Fruit fly (Drosophila melanogaster) whole organism, embryonic: ENCODE results near the gene CG31609.

ENCODE experiments used
- CG10147 ChIP-seq: fragments of 200-800 bp; sonication (Bioruptor generic); optimal IDR thresholded peaks from 2 replicates; lab custom pipeline; 2019; ENCODE audit warnings: missing biosample characterization, mild to moderate bottlenecking, missing genetic modification characterization, moderate library complexity
- CG10209 ChIP-seq: fragments of 200-800 bp; sonication (Bioruptor generic); optimal IDR thresholded peaks from 3 replicates; lab custom pipeline; 2017; ENCODE audit warnings: missing biosample characterization, mild to moderate bottlenecking, missing genetic modification characterization, missing genetic modification reagents
- CG10565 ChIP-seq: fragments of 200-800 bp; sonication (Bioruptor generic); optimal IDR thresholded peaks from 3 replicates; lab custom pipeline; 2016; ENCODE audit warnings: missing biosample characterization, mild to moderate bottlenecking, missing genetic modification characterization
- CG10959 ChIP-seq: fragments of 200-800 bp; sonication (Bioruptor generic); IDR thresholded peaks from 2 replicates; pipeline ENCODE4 v1.3.6; 2022; ENCODE audit warnings: missing biosample characterization, missing genetic modification characterization
- CG11723 ChIP-seq: fragments of 200-800 bp; sonication (Bioruptor generic); optimal IDR thresholded peaks from 2 replicates; lab custom pipeline; 2017; ENCODE audit warnings: missing biosample characterization, mild to moderate bottlenecking, missing genetic modification characterization
- CG14441 ChIP-seq: fragments of 200-800 bp; sonication (Bioruptor generic); IDR thresholded peaks from 2 replicates; pipeline ENCODE4 v1.3.6; 2022; ENCODE audit warnings: missing biosample characterization, missing genetic modification characterization
- CG15514 ChIP-seq: fragments of 200-800 bp; sonication (Bioruptor generic); optimal IDR thresholded peaks from 3 replicates; lab custom pipeline; 2017; ENCODE audit warnings: missing biosample characterization, missing genetic modification characterization, mild to moderate bottlenecking, moderate library complexity, missing genetic modification reagents
- CG17912 ChIP-seq: fragments of 200-800 bp; sonication (Bioruptor generic); optimal IDR thresholded peaks from 2 replicates; lab custom pipeline; 2018; ENCODE audit warnings: missing biosample characterization, mild to moderate bottlenecking, missing genetic modification characterization
- CG18476 ChIP-seq: fragments of 200-800 bp; sonication (Bioruptor generic); optimal IDR thresholded peaks from 2 replicates; lab custom pipeline; 2016; ENCODE audit warnings: missing biosample characterization, mild to moderate bottlenecking, missing genetic modification characterization
- CG2199 ChIP-seq: fragments of 200-800 bp; sonication (Bioruptor generic); IDR thresholded peaks from 3 replicates; pipeline ENCODE4 v1.3.6; 2022; ENCODE audit warnings: missing biosample characterization, missing genetic modification characterization
- CG43689 ChIP-seq: fragments of 200-800 bp; sonication (Bioruptor generic); IDR thresholded peaks from 2 replicates; pipeline ENCODE4 v1.3.6; 2022; ENCODE audit warnings: missing biosample characterization, missing genetic modification characterization
- CG4730 ChIP-seq: fragments of 200-800 bp; sonication (Bioruptor generic); IDR thresholded peaks from 2 replicates; pipeline ENCODE4 v1.3.6; 2022; ENCODE audit warnings: missing biosample characterization, missing genetic modification characterization
- CG6791 ChIP-seq: fragments of 200-800 bp; sonication (Bioruptor generic); IDR thresholded peaks from 3 replicates; pipeline ENCODE4 v1.3.6; 2022; ENCODE audit warnings: missing biosample characterization, missing genetic modification characterization; ENCODE audit not compliant: partially characterized antibody
- CG6854 ChIP-seq: fragments of 200-800 bp; sonication (Bioruptor generic); optimal IDR thresholded peaks from 3 replicates; lab custom pipeline; 2017; ENCODE audit warnings: missing biosample characterization, mild to moderate bottlenecking, missing genetic modification characterization
- CG7556 ChIP-seq: fragments of 200-800 bp; sonication (Bioruptor generic); optimal IDR thresholded peaks from 2 replicates; lab custom pipeline; 2017; ENCODE audit warnings: missing biosample characterization, mild to moderate bottlenecking, missing genetic modification characterization
- CG8089 ChIP-seq: fragments of 200-800 bp; sonication (Bioruptor generic); optimal IDR thresholded peaks from 3 replicates; lab custom pipeline; 2016; ENCODE audit warnings: missing biosample characterization, missing genetic modification characterization
- CG8290 ChIP-seq, 3 experiments: fragments of 200-800 bp; sonication (Bioruptor generic); optimal IDR thresholded peaks; 2 replicates each; lab custom pipeline; 2016 to 2019; ENCODE audit warnings: missing biosample characterization in 3 of 3, missing genetic modification characterization in 3 of 3, mild to moderate bottlenecking in 2 of 3, moderate library complexity in 1 of 3
- CG8388 ChIP-seq: fragments of 200-800 bp; sonication (Bioruptor generic); optimal IDR thresholded peaks from 2 replicates; lab custom pipeline; 2019; ENCODE audit warnings: missing biosample characterization, mild to moderate bottlenecking, missing genetic modification characterization, moderate library complexity
- CG8924 ChIP-seq: fragments of 200-800 bp; optimal IDR thresholded peaks from 3 replicates; lab custom pipeline; 2019; ENCODE audit warnings: missing biosample characterization, mild to moderate bottlenecking, missing genetic modification characterization, moderate library complexity
- CG9437 ChIP-seq: fragments of 200-800 bp; sonication (Bioruptor generic); optimal IDR thresholded peaks from 2 replicates; lab custom pipeline; 2018; ENCODE audit warnings: missing biosample characterization, mild to moderate bottlenecking, missing genetic modification characterization
- CG9609 ChIP-seq: fragments of 200-800 bp; sonication (Bioruptor generic); optimal IDR thresholded peaks from 3 replicates; lab custom pipeline; 2016; ENCODE audit warnings: missing biosample characterization, missing genetic modification characterization
- CG9797 ChIP-seq: fragments of 200-800 bp; sonication (Bioruptor generic); optimal IDR thresholded peaks from 3 replicates; lab custom pipeline; 2018; ENCODE audit warnings: missing biosample characterization, mild to moderate bottlenecking, missing genetic modification characterization
- Camta ChIP-seq: fragments of 200-800 bp; sonication (Bioruptor generic); optimal IDR thresholded peaks from 2 replicates; lab custom pipeline; 2016; ENCODE audit warnings: missing biosample characterization, missing genetic modification characterization
- CkIIα-i1 ChIP-seq: fragments of 200-800 bp; sonication (Bioruptor generic); IDR thresholded peaks from 2 replicates; pipeline ENCODE4 v1.3.6; 2022; ENCODE audit warnings: missing biosample characterization, missing genetic modification characterization
- Deaf1 ChIP-seq: fragments of 200-800 bp; optimal IDR thresholded peaks from 3 replicates; lab custom pipeline; 2019; ENCODE audit warnings: missing biosample characterization, mild to moderate bottlenecking, missing genetic modification characterization, moderate library complexity
- Dek ChIP-seq: fragments of 200-800 bp; sonication (Bioruptor generic); optimal IDR thresholded peaks from 3 replicates; lab custom pipeline; 2019; ENCODE audit warnings: missing biosample characterization, mild to moderate bottlenecking, missing genetic modification characterization, moderate library complexity
- Dll ChIP-seq: fragments of 200-800 bp; sonication (Bioruptor generic); IDR thresholded peaks from 4 replicates; pipeline ENCODE4 v1.3.6; 2022; ENCODE audit warnings: missing biosample characterization, missing genetic modification characterization; ENCODE audit not compliant: partially characterized antibody
- Sox100B ChIP-seq: fragments of 200-800 bp; sonication (Bioruptor generic); optimal IDR thresholded peaks from 3 replicates; lab custom pipeline; 2018; ENCODE audit warnings: missing biosample characterization, mild to moderate bottlenecking, missing genetic modification characterization
- ap ChIP-seq: fragments of 200-800 bp; sonication (Bioruptor generic); IDR thresholded peaks from 2 replicates; pipeline ENCODE4 v1.3.6; 2022; ENCODE audit warnings: missing biosample characterization, missing genetic modification characterization
- bcd ChIP-seq: fragments of 200-800 bp; sonication (Bioruptor generic); optimal IDR thresholded peaks from 2 replicates; lab custom pipeline; 2017; ENCODE audit warnings: missing biosample characterization, mild to moderate bottlenecking, missing genetic modification characterization
- cato ChIP-seq: fragments of 200-800 bp; sonication (Bioruptor generic); optimal IDR thresholded peaks from 2 replicates; lab custom pipeline; 2016; ENCODE audit warnings: missing biosample characterization, missing genetic modification characterization, borderline replicate concordance
- chm ChIP-seq: fragments of 200-800 bp; sonication (Bioruptor generic); IDR thresholded peaks from 2 replicates; pipeline ENCODE4 v1.3.6; 2022; ENCODE audit warnings: missing biosample characterization, missing genetic modification characterization
- croc ChIP-seq: fragments of 200-800 bp; sonication (Bioruptor generic); conservative IDR thresholded peaks from 3 replicates; pipeline ENCODE4 v1.3.6; 2022; ENCODE audit warnings: missing biosample characterization, missing genetic modification characterization
- dmrt11E ChIP-seq: fragments of 200-800 bp; sonication (Bioruptor generic); optimal IDR thresholded peaks from 3 replicates; lab custom pipeline; 2018; ENCODE audit warnings: missing biosample characterization, mild to moderate bottlenecking, missing genetic modification characterization, moderate library complexity
- dpn ChIP-seq, 2 experiments: fragments of 200-800 bp; sonication (Bioruptor generic); optimal IDR thresholded peaks; 3 replicates each; lab custom pipeline; 2016; ENCODE audit warnings: missing biosample characterization in 2 of 2, missing genetic modification characterization in 2 of 2
- gcm ChIP-seq: fragments of 200-800 bp; sonication (Bioruptor generic); optimal IDR thresholded peaks from 2 replicates; lab custom pipeline; 2019; ENCODE audit warnings: missing biosample characterization, mild to moderate bottlenecking, missing genetic modification characterization, moderate library complexity
- hbn ChIP-seq: fragments of 200-800 bp; sonication (Bioruptor generic); IDR thresholded peaks from 2 replicates; pipeline ENCODE4 v1.3.6; 2022; ENCODE audit warnings: missing biosample characterization, missing genetic modification characterization; ENCODE audit not compliant: partially characterized antibody
- hkb ChIP-seq, 2 experiments: fragments of 200-800 bp in 1 of 2; fragments of >200 bp in 1 of 2; sonication (Bioruptor generic) in 1 of 2; IDR thresholded peaks in 1 of 2; optimal IDR thresholded peaks in 1 of 2; 2 replicates each; pipeline versions ENCODE4 v1.3.6 to Lab custom; 2017 to 2022; ENCODE audit warnings: missing biosample characterization in 1 of 2, missing genetic modification characterization in 1 of 2
- kay ChIP-seq: fragments of 200-800 bp; sonication (Bioruptor generic); optimal IDR thresholded peaks from 2 replicates; lab custom pipeline; 2016; ENCODE audit warnings: missing biosample characterization, missing genetic modification characterization
- lmd ChIP-seq: fragments of 200-800 bp; sonication (Bioruptor generic); IDR thresholded peaks from 2 replicates; pipeline ENCODE4 v1.3.6; 2022; ENCODE audit warnings: missing biosample characterization, missing genetic modification characterization
- org-1 ChIP-seq: fragments of 200-800 bp; sonication (Bioruptor generic); optimal IDR thresholded peaks from 2 replicates; lab custom pipeline; 2017; ENCODE audit warnings: missing biosample characterization, missing genetic modification characterization
- pfk ChIP-seq: fragments of 200-800 bp; sonication (Bioruptor generic); optimal IDR thresholded peaks from 2 replicates; lab custom pipeline; 2018; ENCODE audit warnings: missing biosample characterization, mild to moderate bottlenecking, missing genetic modification characterization, moderate library complexity
- phol ChIP-seq: fragments of 200-800 bp; sonication (Bioruptor generic); optimal IDR thresholded peaks from 3 replicates; lab custom pipeline; 2018; ENCODE audit warnings: missing biosample characterization, mild to moderate bottlenecking, missing genetic modification characterization, moderate library complexity
- prd ChIP-seq, 3 experiments: fragments of >200 bp in 2 of 3; fragments of 200-800 bp in 1 of 3; sonication (Bioruptor generic) in 1 of 3; optimal IDR thresholded peaks in 2 of 3; IDR thresholded peaks in 1 of 3; 2 replicates in 2 of 3; 3 replicates in 1 of 3; pipeline versions ENCODE4 v1.3.6 to Lab custom; 2017 to 2022; ENCODE audit warnings: missing biosample characterization in 1 of 3, missing genetic modification characterization in 1 of 3
- slbo ChIP-seq: fragments of 200-800 bp; sonication (Bioruptor generic); IDR thresholded peaks from 2 replicates; pipeline ENCODE4 v1.3.6; 2022; ENCODE audit warnings: missing biosample characterization, missing genetic modification characterization
- so ChIP-seq: fragments of 200-800 bp; sonication (Bioruptor generic); IDR thresholded peaks from 3 replicates; pipeline ENCODE4 v1.3.6; 2022; ENCODE audit warnings: missing biosample characterization, missing genetic modification characterization
- sug ChIP-seq: fragments of 200-800 bp; optimal IDR thresholded peaks from 2 replicates; lab custom pipeline; 2019; ENCODE audit warnings: missing biosample characterization, mild to moderate bottlenecking, missing genetic modification characterization, moderate library complexity
- tx ChIP-seq: fragments of 200-800 bp; sonication (Bioruptor generic); optimal IDR thresholded peaks from 2 replicates; lab custom pipeline; 2016; ENCODE audit warnings: missing biosample characterization, missing genetic modification characterization

Gene CG31609

DNA sequence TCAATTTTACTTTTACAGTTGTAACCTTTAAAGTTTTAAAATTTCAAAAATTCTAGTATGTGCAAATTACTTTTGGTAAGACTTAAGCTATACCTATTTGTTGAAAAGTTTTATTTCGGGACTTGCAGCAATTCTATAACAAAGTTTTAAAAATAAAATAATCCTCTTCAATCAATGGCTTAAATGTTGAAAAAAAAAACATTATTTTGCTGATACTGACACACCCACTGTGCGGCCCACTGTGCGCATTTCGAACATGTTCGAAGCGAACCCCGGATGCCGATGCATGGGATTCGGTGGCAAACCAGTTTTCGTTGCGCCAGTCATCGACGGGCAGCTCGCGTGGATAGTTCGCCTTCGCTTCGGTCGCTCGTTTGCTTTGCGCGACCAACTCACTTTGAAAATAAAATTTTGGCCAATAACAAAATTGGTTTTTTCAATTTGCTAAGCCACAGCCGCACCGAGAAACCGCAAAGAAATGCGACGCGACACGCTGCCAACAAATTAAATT, 28.1 kb downstream of the CG31609 start, which contains the start of gene CG32982 (continued):
- TF ChIP-seq CG2199 (GFP tag; lab: Robert Waterston, UW) (peak; percentile 76; the same call in 1 of the 3 replicates), lmd (GFP tag; lab: Robert Waterston, UW) (peak; percentile 94), CG43689 (GFP tag; lab: Robert Waterston, UW) (peak; percentile 64; the same call in 1 of the 2 replicates), chm (GFP tag; lab: Robert Waterston, UW) (peak; percentile 86), CG15514 (GFP tag; lab: Kevin White, UChicago) (peak; percentile 72), prd (optimal IDR thresholded peaks at IDR 0.05; lab: Kevin White, UChicago) (no peak), prd (GFP tag; IDR thresholded peaks at IDR 0.05; lab: Robert Waterston, UW) (peak; percentile 94), slbo (GFP tag; lab: Robert Waterston, UW) (peak; percentile 89), gcm (GFP tag; lab: Kevin White, UChicago) (peak; percentile 75), so (GFP tag; lab: Robert Waterston, UW) (peak; percentile 88), hbn (no peak), CG17912 (GFP tag; lab: Kevin White, UChicago) (peak; percentile 27), Camta (GFP tag; lab: Kevin White, UChicago) (peak; percentile 95), CG6854 (GFP tag; lab: Kevin White, UChicago) (peak; percentile 84), tx (peak; percentile 55), CG8290 (GFP tag; optimal IDR thresholded peaks at IDR 0.05; lab: Kevin White, UChicago) (peak; percentile 88), CG8290 (tag; optimal IDR thresholded peaks at IDR 0.05; lab: Kevin White, UChicago) (peak; percentile 56 to 82), CG10147 (GFP tag; lab: Kevin White, UChicago) (peak; percentile 84), CG10209 (GFP tag; lab: Kevin White, UChicago) (peak; percentile 89), Deaf1 (tag; lab: Kevin White, UChicago) (peak; percentile 83), CG9609 (GFP tag; lab: Kevin White, UChicago) (peak; percentile 88), Dll (GFP tag; lab: Robert Waterston, UW) (no peak), org-1 (GFP tag; lab: Kevin White, UChicago) (peak; percentile 85), Sox100B (GFP tag; lab: Kevin White, UChicago) (peak; percentile 97), CG8924 (tag; lab: Kevin White, UChicago) (peak; percentile 92), croc (GFP tag; lab: Robert Waterston, UW) (peak; percentile 86), cato (GFP tag; lab: Kevin White, UChicago) (peak; percentile 84), sug (tag; lab: Kevin White, UChicago) (peak; percentile 93), dpn (GFP tag; optimal IDR thresholded peaks at IDR 0.05; lab: Kevin White, UChicago) (peak; percentile 80 to 95), CG7556 (GFP tag; lab: Kevin White, UChicago) (peak; percentile 95), CkIIα-i1 (GFP tag; lab: Robert Waterston, UW) (no peak), Dek (peak; percentile 61), hkb (optimal IDR thresholded peaks at IDR 0.05; lab: Kevin White, UChicago) (no peak), hkb (GFP tag; IDR thresholded peaks at IDR 0.05; lab: Robert Waterston, UW) (peak; percentile 90), CG10565 (peak; percentile 65), phol (tag; lab: Kevin White, UChicago) (peak; percentile 93), CG8388 (peak; percentile 83), CG14441 (GFP tag; lab: Robert Waterston, UW) (peak; percentile 89), kay (peak; percentile 70), CG4730 (peak; percentile 83), CG9437 (GFP tag; lab: Kevin White, UChicago) (peak; percentile 91), CG6791 (peak; percentile 54; the same call in 1 of the 3 replicates), bcd (GFP tag; lab: Kevin White, UChicago) (peak; percentile 95), CG18476 (GFP tag; lab: Kevin White, UChicago) (peak; percentile 90), CG8089 (GFP tag; lab: Kevin White, UChicago) (peak; percentile 86), pfk (peak; percentile 46), CG10959 (GFP tag; lab: Robert Waterston, UW) (peak; percentile 75), dmrt11E (tag; lab: Kevin White, UChicago) (peak; percentile 63), CG9797 (GFP tag; lab: Kevin White, UChicago) (no peak), ap (GFP tag; lab: Robert Waterston, UW) (peak; percentile 78), CG11723 (GFP tag; lab: Kevin White, UChicago) (peak; percentile 82)
